Worm (Caenorhabditis elegans): ENCODE results near the gene gba-3.

ce11 chrIV:17435228-17435627, 37.9 kb upstream of the gba-3 start:
- TF ChIP-seq hmg-4 (GFP tag; optimal IDR thresholded peaks at IDR 0.05) (no peak), tra-4 (tag; optimal IDR thresholded peaks at IDR 0.05) (no peak), ceh-13 (GFP tag; optimal IDR thresholded peaks at IDR 0.05) (no peak), ceh-36 (tag; optimal IDR thresholded peaks at IDR 0.05) (no peak), ama-1 (optimal IDR thresholded peaks at IDR 0.05) (no peak), hmbx-1 (tag; optimal IDR thresholded peaks at IDR 0.05) (no peak), F13C5.2 (tag; optimal IDR thresholded peaks at IDR 0.05) (no peak), B0310.2 (tag; optimal IDR thresholded peaks at IDR 0.05) (no peak), flt-1 (GFP tag; IDR thresholded peaks at IDR 0.05) (no peak), ets-7 (tag; optimal IDR thresholded peaks at IDR 0.05) (no peak)

Measured in whole organism, early embryonic.